Worm (Caenorhabditis elegans) whole organism, young adult: ENCODE results near the gene srg-10.

Experiments used
- B0035.1 ChIP-seq: sonication (generic microtip); optimal IDR thresholded peaks from 2 replicates; lab custom pipeline; 2016; ENCODE audit warnings: missing genetic modification characterization, mild to moderate bottlenecking, missing compliant biosample characterization, missing genotype, missing genetic modification reagents
- B0261.1 ChIP-seq: sonication (generic microtip); optimal IDR thresholded peaks from 2 replicates; lab custom pipeline; 2016; ENCODE audit warnings: mild to moderate bottlenecking, missing genetic modification characterization, moderate library complexity, missing compliant biosample characterization
- F23B12.7 ChIP-seq: sonication (generic microtip); optimal IDR thresholded peaks from 2 replicates; lab custom pipeline; 2017; ENCODE audit warnings: missing genetic modification characterization, mild to moderate bottlenecking, missing compliant biosample characterization, antibody characterized with exemption, moderate library complexity; ENCODE audit not compliant: insufficient read depth
- F33H1.4 ChIP-seq: fragments of 200-800 bp; sonication (Bioruptor generic); IDR thresholded peaks from 2 replicates; pipeline ENCODE4 v1.3.6; 2022; ENCODE audit warnings: missing genetic modification reagents, missing genetic modification characterization, missing compliant biosample characterization
- F37B4.10 ChIP-seq: fragments of 200-800 bp; sonication (Bioruptor generic); IDR thresholded peaks from 2 replicates; pipeline ENCODE4 v1.3.6; 2022; ENCODE audit warnings: missing genetic modification characterization, missing compliant biosample characterization
- F49E8.2 ChIP-seq: sonication (generic microtip); optimal IDR thresholded peaks from 3 replicates; lab custom pipeline; 2017; ENCODE audit warnings: missing genetic modification characterization, mild to moderate bottlenecking, missing compliant biosample characterization, antibody characterized with exemption, moderate library complexity; ENCODE audit not compliant: insufficient read depth
- T07F8.4 ChIP-seq: sonication (generic microtip); optimal IDR thresholded peaks from 2 replicates; lab custom pipeline; 2016; ENCODE audit warnings: mild to moderate bottlenecking, missing genetic modification characterization, moderate library complexity, missing compliant biosample characterization
- Y56A3A.18 ChIP-seq: fragments of 200-800 bp; sonication (Bioruptor generic); IDR thresholded peaks from 2 replicates; pipeline ENCODE4 v1.3.6; 2022; ENCODE audit warnings: missing genetic modification reagents, missing genetic modification characterization, missing compliant biosample characterization
- Y67H2A.10 ChIP-seq: fragments of 200-800 bp; sonication (Bioruptor generic); conservative IDR thresholded peaks from 2 replicates; pipeline ENCODE4 v1.3.6; 2022; ENCODE audit warnings: missing genetic modification reagents, missing genetic modification characterization, missing compliant biosample characterization
- Y95B8A.8 ChIP-seq: fragments of 200-800 bp; sonication (Bioruptor generic); IDR thresholded peaks from 2 replicates; pipeline ENCODE4 v1.3.6; 2022; ENCODE audit warnings: missing genetic modification reagents, missing genetic modification characterization, missing compliant biosample characterization
- akir-1 ChIP-seq: fragments of 200-800 bp; sonication (Bioruptor generic); optimal IDR thresholded peaks from 2 replicates; lab custom pipeline; 2018; ENCODE audit warnings: mild to moderate bottlenecking, missing genetic modification characterization, moderate library complexity, missing compliant biosample characterization
- aptf-2 ChIP-seq: fragments of 200-800 bp; sonication (Bioruptor generic); conservative IDR thresholded peaks from 2 replicates; pipeline ENCODE4 v1.3.6; 2022; ENCODE audit warnings: missing genetic modification reagents, missing genetic modification characterization, missing compliant biosample characterization
- attf-3 ChIP-seq: fragments of 200-800 bp; sonication (Bioruptor generic); conservative IDR thresholded peaks from 2 replicates; pipeline ENCODE4 v1.3.6; 2022; ENCODE audit warnings: missing genetic modification reagents, missing genetic modification characterization, missing compliant biosample characterization
- attf-5 ChIP-seq: fragments of 200-800 bp; sonication (Bioruptor generic); optimal IDR thresholded peaks from 2 replicates; lab custom pipeline; 2018; ENCODE audit warnings: mild to moderate bottlenecking, missing genetic modification characterization, missing compliant biosample characterization
- attf-6 ChIP-seq: fragments of 200-800 bp; sonication (Bioruptor generic); IDR thresholded peaks from 2 replicates; pipeline ENCODE4 v1.3.6; 2022; ENCODE audit warnings: missing genetic modification reagents, missing genetic modification characterization, missing compliant biosample characterization
- bed-2 ChIP-seq: fragments of 200-800 bp; sonication (Bioruptor generic); IDR thresholded peaks from 2 replicates; pipeline ENCODE4 v1.3.6; 2022; ENCODE audit warnings: missing genetic modification reagents, missing genetic modification characterization, missing compliant biosample characterization
- cebp-1 ChIP-seq, 2 experiments: fragments of 200-800 bp in 1 of 2; sonication (Bioruptor generic) in 1 of 2; sonication (generic microtip) in 1 of 2; IDR thresholded peaks in 1 of 2; optimal IDR thresholded peaks in 1 of 2; 2 replicates each; pipeline versions ENCODE4 v1.3.6 to Lab custom; 2017 to 2022; ENCODE audit warnings: missing compliant biosample characterization in 2 of 2, missing genetic modification characterization in 2 of 2, mild to moderate bottlenecking in 1 of 2, missing genetic modification reagents in 1 of 2, moderate library complexity in 1 of 2
- ceh-27 ChIP-seq: fragments of 200-800 bp; sonication (Bioruptor generic); optimal IDR thresholded peaks from 2 replicates; lab custom pipeline; 2018; ENCODE audit warnings: mild to moderate bottlenecking, missing genetic modification characterization, moderate library complexity, missing compliant biosample characterization
- dox-1 ChIP-seq: fragments of 200-800 bp; sonication (Bioruptor generic); IDR thresholded peaks from 2 replicates; pipeline ENCODE4 v1.3.6; 2022; ENCODE audit warnings: missing genetic modification reagents, missing genetic modification characterization, missing compliant biosample characterization
- dpff-1 ChIP-seq: sonication (generic microtip); optimal IDR thresholded peaks from 2 replicates; lab custom pipeline; 2017; ENCODE audit warnings: mild to moderate bottlenecking, missing genetic modification characterization, missing compliant biosample characterization
- efl-1 ChIP-seq: fragments of 150-350 bp; optimal IDR thresholded peaks from 2 replicates; lab custom pipeline; 2014; ENCODE audit warnings: missing biosample characterization, missing genetic modification reagents, missing genetic modification characterization
- egl-44 ChIP-seq: fragments of 200-800 bp; sonication (Bioruptor generic); IDR thresholded peaks from 2 replicates; pipeline ENCODE4 v1.3.6; 2022; ENCODE audit warnings: missing genetic modification reagents, missing genetic modification characterization, missing compliant biosample characterization
- egrh-3 ChIP-seq: fragments of 200-800 bp; sonication (Bioruptor generic); IDR thresholded peaks from 2 replicates; pipeline ENCODE4 v1.3.6; 2022; ENCODE audit warnings: missing genetic modification reagents, missing genetic modification characterization, missing compliant biosample characterization
- ets-4 ChIP-seq: fragments of 200-800 bp; sonication (Bioruptor generic); optimal IDR thresholded peaks from 2 replicates; lab custom pipeline; 2018; ENCODE audit warnings: mild to moderate bottlenecking, missing genetic modification characterization, missing compliant biosample characterization
- fkh-3 ChIP-seq: sonication (generic microtip); optimal IDR thresholded peaks from 2 replicates; lab custom pipeline; 2016; ENCODE audit warnings: mild to moderate bottlenecking, missing genetic modification characterization, missing compliant biosample characterization
- hmg-1.2 ChIP-seq: fragments of 200-800 bp; sonication (Bioruptor generic); IDR thresholded peaks from 2 replicates; pipeline ENCODE4 v1.3.6; 2022; ENCODE audit warnings: missing genetic modification reagents, missing genetic modification characterization, missing compliant biosample characterization
- hrde-1 ChIP-seq: sonication (generic microtip); optimal IDR thresholded peaks from 2 replicates; lab custom pipeline; 2016; ENCODE audit warnings: missing genetic modification characterization, mild to moderate bottlenecking, missing compliant biosample characterization, moderate library complexity, missing genotype, missing genetic modification reagents, borderline replicate concordance
- hsf-1 ChIP-seq: fragments of 200-800 bp; sonication (Bioruptor generic); IDR thresholded peaks from 2 replicates; pipeline ENCODE4 v1.3.6; 2022; ENCODE audit warnings: missing genetic modification reagents, missing genetic modification characterization, missing compliant biosample characterization
- lag-1 ChIP-seq: fragments of 200-800 bp; sonication (Bioruptor generic); IDR thresholded peaks from 2 replicates; pipeline ENCODE4 v1.3.6; 2022; ENCODE audit warnings: missing genetic modification reagents, missing genetic modification characterization, missing compliant biosample characterization
- let-526 ChIP-seq: fragments of 200-800 bp; sonication (Bioruptor generic); IDR thresholded peaks from 2 replicates; pipeline ENCODE4 v1.3.6; 2022; ENCODE audit warnings: missing genetic modification reagents, missing genetic modification characterization, missing compliant biosample characterization
- let-607 ChIP-seq, 2 experiments: fragments of 200-800 bp in 1 of 2; sonication (Bioruptor generic) in 1 of 2; sonication (generic microtip) in 1 of 2; optimal IDR thresholded peaks; 2 replicates each; lab custom pipeline; 2016 to 2018; ENCODE audit warnings: mild to moderate bottlenecking in 2 of 2, missing compliant biosample characterization in 2 of 2, missing genetic modification characterization in 2 of 2, moderate library complexity in 2 of 2, missing genotype in 1 of 2
- lin-35 ChIP-seq, 3 experiments: fragments of 150-350 bp in 2 of 3; sonication (generic microtip) in 1 of 3; optimal IDR thresholded peaks; 2 replicates each; lab custom pipeline; 2014 to 2018; ENCODE audit warnings: missing biosample characterization in 3 of 3, missing genetic modification characterization in 3 of 3, missing genetic modification reagents in 3 of 3
- lsl-1 ChIP-seq: fragments of 200-800 bp; sonication (Bioruptor generic); optimal IDR thresholded peaks from 2 replicates; lab custom pipeline; 2018; ENCODE audit warnings: mild to moderate bottlenecking, missing genetic modification characterization, moderate library complexity, missing compliant biosample characterization
- lsy-27 ChIP-seq: sonication (generic microtip); optimal IDR thresholded peaks from 2 replicates; lab custom pipeline; 2017; ENCODE audit warnings: missing genetic modification characterization, mild to moderate bottlenecking, missing compliant biosample characterization, antibody characterized with exemption, missing genotype, borderline replicate concordance; ENCODE audit not compliant: insufficient read depth
- nfyb-1 ChIP-seq: fragments of 200-800 bp; sonication (Bioruptor generic); IDR thresholded peaks from 2 replicates; pipeline ENCODE4 v1.3.6; 2022; ENCODE audit warnings: missing genetic modification reagents, missing genetic modification characterization, missing compliant biosample characterization
- nhr-120 ChIP-seq: fragments of 200-800 bp; sonication (Bioruptor generic); IDR thresholded peaks from 2 replicates; pipeline ENCODE4 v1.3.6; 2022; ENCODE audit warnings: missing genetic modification characterization, missing compliant biosample characterization
- nhr-90 ChIP-seq: sonication (generic microtip); optimal IDR thresholded peaks from 2 replicates; lab custom pipeline; 2016; ENCODE audit warnings: missing genotype, mild to moderate bottlenecking, missing genetic modification characterization, missing compliant biosample characterization
- pha-4 ChIP-seq: fragments of 150-350 bp; sonication (generic microtip); optimal IDR thresholded peaks from 2 replicates; lab custom pipeline; 2014; ENCODE audit warnings: missing biosample characterization, missing genetic modification reagents, missing genetic modification characterization
- repo-1 ChIP-seq: sonication (generic microtip); optimal IDR thresholded peaks from 2 replicates; lab custom pipeline; 2017; ENCODE audit warnings: mild to moderate bottlenecking, missing genetic modification characterization, missing compliant biosample characterization
- sdz-38 ChIP-seq: sonication (generic microtip); optimal IDR thresholded peaks from 2 replicates; lab custom pipeline; 2016; ENCODE audit warnings: missing genotype, missing genetic modification characterization, missing compliant biosample characterization
- snpc-3.4 ChIP-seq: sonication (generic microtip); optimal IDR thresholded peaks from 2 replicates; lab custom pipeline; 2017; ENCODE audit warnings: missing genetic modification characterization, mild to moderate bottlenecking, missing compliant biosample characterization, antibody characterized with exemption, moderate library complexity, missing genotype, missing genetic modification reagents
- snpc-4 ChIP-seq, 5 experiments: fragments of 150-350 bp in 1 of 5; sonication (generic microtip) in 4 of 5; optimal IDR thresholded peaks; 2 replicates each; lab custom pipeline; 2014 to 2018; ENCODE audit warnings: missing genetic modification characterization in 5 of 5, missing biosample characterization in 3 of 5, antibody characterized with exemption in 2 of 5, mild to moderate bottlenecking in 2 of 5, missing compliant biosample characterization in 2 of 5, missing genotype in 2 of 5, moderate library complexity in 2 of 5, missing genetic modification reagents in 1 of 5
- somi-1 ChIP-seq: fragments of 200-800 bp; sonication (Bioruptor generic); optimal IDR thresholded peaks from 2 replicates; lab custom pipeline; 2018; ENCODE audit warnings: mild to moderate bottlenecking, missing genetic modification characterization, missing compliant biosample characterization
- zfh-2 ChIP-seq: fragments of 200-800 bp; sonication (Bioruptor generic); conservative IDR thresholded peaks from 2 replicates; pipeline ENCODE4 v1.3.6; 2022; ENCODE audit warnings: missing genetic modification reagents, missing genetic modification characterization, missing compliant biosample characterization
- zim-3 ChIP-seq: sonication (generic microtip); optimal IDR thresholded peaks from 2 replicates; lab custom pipeline; 2017; ENCODE audit warnings: mild to moderate bottlenecking, missing genetic modification characterization, moderate library complexity, missing compliant biosample characterization

srg-10 gene

DNA sequence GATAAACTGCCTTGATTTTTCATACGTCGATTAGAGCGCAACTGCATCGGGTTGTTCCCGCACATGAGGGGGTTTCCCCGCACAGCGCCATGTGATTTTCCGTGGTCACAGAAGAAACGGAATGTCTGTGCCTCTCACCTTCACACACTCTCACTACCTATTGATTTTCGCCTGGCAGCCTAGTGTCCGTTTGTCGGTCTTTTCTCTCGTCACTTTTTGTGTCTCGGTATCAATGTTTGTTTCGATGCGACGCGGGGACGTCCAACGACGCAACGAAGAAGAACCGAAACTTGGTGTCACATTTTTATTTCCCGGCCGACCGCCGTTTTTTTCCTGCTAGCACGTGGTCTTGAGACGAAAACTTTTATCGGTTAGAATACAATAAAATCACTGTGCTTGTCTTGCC is 28.2 kb upstream of the srg-10 start (continued):
- peak; percentile 95 for TF ChIP-seq somi-1 (GFP tag; lab: Kevin White, UChicago)
- TF ChIP-seq nfyb-1 (GFP tag; lab: Robert Waterston, UW) = peak; percentile 93
- peak; percentile 60 for TF ChIP-seq B0035.1
- no peak for TF ChIP-seq F33H1.4 (GFP tag; lab: Robert Waterston, UW)
- peak; percentile 37; the same call in 1 of the 2 replicates for TF ChIP-seq cebp-1 (GFP tag; IDR thresholded peaks at IDR 0.05; lab: Robert Waterston, UW)
- peak; percentile 93 for TF ChIP-seq cebp-1 (tag; optimal IDR thresholded peaks at IDR 0.05; lab: Kevin White, UChicago)
- no peak for TF ChIP-seq B0261.1
- no peak for TF ChIP-seq zim-3
- TF ChIP-seq T07F8.4 (tag; lab: Kevin White, UChicago) = no peak
- peak; percentile 62; the same call in 1 of the 2 replicates for TF ChIP-seq Y67H2A.10 (GFP tag; lab: Robert Waterston, UW)
- TF ChIP-seq sdz-38 = no peak
- peak; percentile 61 for TF ChIP-seq pha-4
- 0 out of 2 replicates have a peak, but pooled peaks have one; percentile 30 for TF ChIP-seq let-526 (GFP tag; lab: Robert Waterston, UW)
- no peak for TF ChIP-seq snpc-3.4 (tag; lab: Kevin White, UChicago)
- no peak for TF ChIP-seq aptf-2
- peak; percentile 17 for TF ChIP-seq F23B12.7 (tag; lab: Kevin White, UChicago)
- TF ChIP-seq dpff-1 = no peak
- TF ChIP-seq akir-1 (GFP tag; lab: Kevin White, UChicago) = no peak
- TF ChIP-seq ets-4 (GFP tag; lab: Kevin White, UChicago) = peak; percentile 86
- peak; percentile 22 for TF ChIP-seq efl-1
- peak; percentile 60; the same call in 1 of the 2 replicates for TF ChIP-seq attf-3 (GFP tag; lab: Robert Waterston, UW)
- TF ChIP-seq repo-1 = peak; percentile 61
- no peak for TF ChIP-seq bed-2
- TF ChIP-seq fkh-3 (tag; lab: Kevin White, UChicago) = no peak
- TF ChIP-seq F49E8.2 (tag; lab: Kevin White, UChicago) = no peak
- 0 out of 2 replicates have a peak, but pooled peaks have one; percentile 46 for TF ChIP-seq F37B4.10 (GFP tag; lab: Robert Waterston, UW)
- peak; percentile 81 to 89 for TF ChIP-seq let-607 (tag; optimal IDR thresholded peaks at IDR 0.05; lab: Kevin White, UChicago)
- peak; percentile 57; the same call in 1 of the 2 replicates for TF ChIP-seq Y56A3A.18 (GFP tag; lab: Robert Waterston, UW)
- no peak for TF ChIP-seq hrde-1 (tag; lab: Kevin White, UChicago)
- TF ChIP-seq egl-44 = peak; percentile 81
- TF ChIP-seq hsf-1 (GFP tag; lab: Robert Waterston, UW) = 0 out of 2 replicates have a peak, but pooled peaks have one; percentile 35
- peak; percentile 10; the same call in 1 of the 2 replicates for TF ChIP-seq egrh-3 (GFP tag; lab: Robert Waterston, UW)
- TF ChIP-seq nhr-90 (tag; lab: Kevin White, UChicago) = peak; percentile 92
- no peak for TF ChIP-seq nhr-120
- peak; percentile 90 for TF ChIP-seq ceh-27
- TF ChIP-seq lin-35 (GFP tag; optimal IDR thresholded peaks at IDR 0.05; lab: Kevin White, UChicago) = peak in 1 of 3 experiments; percentile 66
- no peak for TF ChIP-seq Y95B8A.8
- TF ChIP-seq zfh-2 = peak; percentile 95
- peak; percentile 98 for TF ChIP-seq attf-5 (GFP tag; lab: Kevin White, UChicago)
- peak; percentile 96 for TF ChIP-seq hmg-1.2 (GFP tag; lab: Robert Waterston, UW)
- no peak for TF ChIP-seq lsl-1
- peak; percentile 16 for TF ChIP-seq snpc-4 (GFP tag; optimal IDR thresholded peaks at IDR 0.05; lab: Kevin White, UChicago)
- peak; percentile 33 to 71 (median 52) for TF ChIP-seq snpc-4 (tag; optimal IDR thresholded peaks at IDR 0.05; lab: Kevin White, UChicago)
- peak; percentile 74 for TF ChIP-seq dox-1
- TF ChIP-seq attf-6 (GFP tag; lab: Robert Waterston, UW) = no peak
- no peak for TF ChIP-seq lag-1 (GFP tag; lab: Robert Waterston, UW)
- no peak for TF ChIP-seq lsy-27 (tag; lab: Kevin White, UChicago)
